Worm (Caenorhabditis elegans): Measurements from ENCODE around the gene T12C9.7.

Gene T12C9.7

DNA sequence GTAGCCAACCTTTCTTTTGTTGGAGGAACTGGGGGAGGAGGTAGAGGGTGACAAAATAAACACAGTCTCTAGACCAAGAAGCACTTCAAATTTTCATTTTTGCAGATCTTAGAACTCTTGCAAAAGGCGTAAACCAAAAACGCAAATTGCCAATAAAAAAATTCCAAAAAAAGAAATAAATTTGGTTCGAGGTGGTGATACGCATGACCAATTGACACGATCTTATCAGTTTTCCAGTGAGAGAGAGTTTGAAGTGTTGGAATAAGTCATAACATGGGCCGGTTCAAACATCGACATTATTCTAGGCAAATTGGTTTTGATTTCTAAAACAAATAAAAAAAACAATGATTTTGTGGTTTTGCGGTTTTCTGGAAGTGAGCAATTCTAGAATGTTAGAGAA, 35.1 kb upstream of the T12C9.7 start:
- TF ChIP-seq nhr-80 (tag; optimal IDR thresholded peaks at IDR 0.05) (peak; percentile 62), lir-1 (GFP tag; conservative IDR thresholded peaks at IDR 0.05) (no peak)

DNA sequence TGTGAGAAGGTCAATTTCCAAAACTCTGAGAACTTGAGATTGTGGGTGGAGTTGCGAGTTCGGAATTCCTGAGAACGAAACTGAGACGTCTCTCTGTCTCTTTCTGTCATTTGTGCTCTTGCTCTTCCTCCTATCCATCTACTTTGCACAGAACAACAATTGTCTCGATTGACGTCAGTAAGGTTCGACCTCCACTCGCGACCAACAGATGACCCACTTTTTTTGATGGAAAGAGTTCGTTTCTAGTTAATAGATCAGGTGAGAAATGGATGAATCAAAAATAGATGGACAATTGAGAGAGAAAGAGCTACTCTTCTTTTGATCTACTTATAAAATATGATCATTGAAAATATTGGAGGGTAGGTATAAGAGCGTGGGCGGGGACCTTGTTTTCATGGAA, 33.8 kb upstream of the T12C9.7 start:
- no peak for TF ChIP-seq tlf-1 (GFP tag; optimal IDR thresholded peaks at IDR 0.05)
- no peak for TF ChIP-seq C17E4.6 (GFP tag; IDR thresholded peaks at IDR 0.05)
- TF ChIP-seq attf-6 (GFP tag; IDR thresholded peaks at IDR 0.05) = no peak
- no peak for TF ChIP-seq T07F8.4 (tag; optimal IDR thresholded peaks at IDR 0.05)
- no peak for TF ChIP-seq nhr-179 (tag; optimal IDR thresholded peaks at IDR 0.05)
- no peak for TF ChIP-seq aptf-3 (GFP tag; IDR thresholded peaks at IDR 0.05)

DNA sequence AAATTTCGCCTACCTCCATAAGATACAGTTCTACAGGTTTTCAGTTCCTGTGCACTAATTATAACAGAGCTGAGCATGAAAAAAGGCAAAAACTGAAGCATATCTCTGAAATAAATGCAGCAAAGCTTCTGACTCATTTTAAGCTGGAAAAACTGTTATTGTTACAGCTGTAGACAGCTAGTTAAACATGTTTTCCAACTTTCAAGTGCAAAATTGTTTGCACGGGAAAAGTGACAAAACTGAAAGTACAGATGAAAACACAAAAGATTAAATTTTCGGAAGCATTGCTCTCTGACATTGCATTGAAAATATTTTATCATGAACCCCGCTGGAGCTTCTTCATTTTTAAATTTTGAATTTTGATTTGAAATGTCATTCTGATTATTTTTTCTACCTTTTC, 30.0 kb upstream of the T12C9.7 start, which contains the start of gene T05C1.5:
TSS of gene T05C1.5 (minus strand) at position 101 of the 400 bp plus-strand sequence.
- TF ChIP-seq mel-28 (tag; optimal IDR thresholded peaks at IDR 0.05; ENCODE audit: borderline replicate concordance) (no peak), attf-3 (GFP tag; conservative IDR thresholded peaks at IDR 0.05) (no peak), sea-2 (GFP tag; IDR thresholded peaks at IDR 0.05) (no peak), ztf-25 (GFP tag; IDR thresholded peaks at IDR 0.05) (no peak), die-1 (tag; optimal IDR thresholded peaks at IDR 0.05) (no peak), hlh-26 (GFP tag; conservative IDR thresholded peaks at IDR 0.05) (no peak), fkh-3 (tag; optimal IDR thresholded peaks at IDR 0.05) (no peak), atf-7 (tag; optimal IDR thresholded peaks at IDR 0.05) (no peak), F49E8.2 (tag; optimal IDR thresholded peaks at IDR 0.05; ENCODE audit: insufficient read depth) (no peak), T26A5.8 (tag; optimal IDR thresholded peaks at IDR 0.05) (no peak)

DNA sequence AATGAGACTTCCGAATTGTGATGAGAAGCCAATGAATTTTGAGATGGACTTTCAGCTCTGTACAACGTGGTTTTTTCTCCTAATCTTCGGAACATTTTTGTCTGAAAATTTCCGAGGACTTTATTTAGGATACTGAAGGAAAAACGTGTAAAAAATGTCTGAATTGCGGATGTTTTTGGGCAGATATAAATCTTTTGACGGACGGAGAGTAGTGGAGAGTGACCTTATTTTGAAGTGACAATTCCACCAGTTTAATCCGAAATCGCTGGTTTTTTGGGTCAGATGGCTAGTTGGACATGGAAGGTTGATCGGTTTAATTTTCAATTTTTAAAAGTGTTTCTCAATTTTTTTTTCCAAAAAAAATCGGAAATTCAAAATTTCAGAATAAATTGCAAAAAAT, 28.5 kb upstream of the T12C9.7 start, which contains the start of gene T05C1.3:
TSS of gene T05C1.3 (minus strand) at position 101 of the 400 bp plus-strand sequence.
- TF ChIP-seq pha-4 (tag; optimal IDR thresholded peaks at IDR 0.05) = no peak
- TF ChIP-seq D2030.7 (GFP tag; IDR thresholded peaks at IDR 0.05) = no peak
- no peak for TF ChIP-seq B0035.1 (tag; optimal IDR thresholded peaks at IDR 0.05)
- no peak for TF ChIP-seq F55B11.4 (tag; optimal IDR thresholded peaks at IDR 0.05; ENCODE audit: borderline replicate concordance, insufficient read depth)
- no peak for TF ChIP-seq lin-40 (tag; optimal IDR thresholded peaks at IDR 0.05)
- TF ChIP-seq dpl-1 (GFP tag; optimal IDR thresholded peaks at IDR 0.05) = no peak
- no peak for TF ChIP-seq efl-1 (GFP tag; optimal IDR thresholded peaks at IDR 0.05)
- TF ChIP-seq mel-28 (tag; optimal IDR thresholded peaks at IDR 0.05; ENCODE audit: borderline replicate concordance) = no peak
- TF ChIP-seq ztf-28 (GFP tag; IDR thresholded peaks at IDR 0.05) = no peak
- no peak for TF ChIP-seq ztf-3 (GFP tag; optimal IDR thresholded peaks at IDR 0.05)
- TF ChIP-seq nhr-120 (GFP tag; IDR thresholded peaks at IDR 0.05) = no peak

DNA sequence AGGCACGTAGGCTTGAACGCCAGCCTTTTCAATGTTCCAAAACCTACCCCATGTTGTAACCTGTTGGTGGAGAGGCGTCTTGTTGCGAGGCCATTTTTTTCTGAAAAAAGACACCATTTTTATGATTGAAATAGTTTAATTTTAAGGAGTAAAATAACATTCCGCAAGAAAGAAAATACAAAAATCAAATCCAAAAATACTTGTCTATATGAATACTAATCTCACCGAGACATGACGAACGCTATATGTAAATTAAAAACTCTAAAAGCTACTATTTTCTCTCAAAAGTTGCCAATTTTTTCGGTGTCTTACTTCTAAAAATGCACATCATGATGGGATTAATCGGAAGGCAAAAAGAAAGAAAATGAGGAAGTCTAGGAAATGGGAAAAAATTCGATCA, 21.3 kb upstream of the T12C9.7 start, which contains the start of gene T05C1.2:
TSS of gene T05C1.2 (minus strand) at position 101 of the 400 bp plus-strand sequence.
- TF ChIP-seq nhr-27 (tag; optimal IDR thresholded peaks at IDR 0.05) (no peak), cebp-1 (GFP tag; IDR thresholded peaks at IDR 0.05) (no peak), cebp-1 (tag; optimal IDR thresholded peaks at IDR 0.05) (no peak), pbrm-1 (GFP tag; IDR thresholded peaks at IDR 0.05) (no peak), ets-4 (GFP tag; optimal IDR thresholded peaks at IDR 0.05) (no peak), ztf-28 (GFP tag; IDR thresholded peaks at IDR 0.05) (no peak), B0261.1 (tag; optimal IDR thresholded peaks at IDR 0.05) (no peak), tbp1 (GFP tag; optimal IDR thresholded peaks at IDR 0.05) (no peak), B0019.2 (GFP tag; conservative IDR thresholded peaks at IDR 0.05) (no peak), ceh-100 (GFP tag; IDR thresholded peaks at IDR 0.05) (no peak), madf-10 (tag; optimal IDR thresholded peaks at IDR 0.05) (no peak), hlh-12 (tag; optimal IDR thresholded peaks at IDR 0.05) (no peak)

Measured in whole organism, young adult.